Fruit fly (Drosophila melanogaster) whole organism, pupa: ENCODE measurements around the gene Ir7a.

Source experiments
- CG10348 ChIP-seq: fragments of 200-800 bp; sonication (Bioruptor generic); IDR thresholded peaks from 2 replicates; pipeline ENCODE4 v1.3.6; 2022; ENCODE audit warnings: missing biosample characterization, missing genetic modification characterization
- CG12605 ChIP-seq: fragments of 200-800 bp; sonication (Bioruptor generic); IDR thresholded peaks from 2 replicates; pipeline ENCODE4 v1.3.6; 2022; ENCODE audit warnings: missing biosample characterization, missing genetic modification characterization
- CG13204 ChIP-seq: fragments of 200-800 bp; sonication (Bioruptor generic); optimal IDR thresholded peaks from 2 replicates; lab custom pipeline; 2018; ENCODE audit warnings: missing biosample characterization, mild to moderate bottlenecking, missing genetic modification characterization, moderate library complexity
- CG14655 ChIP-seq: fragments of 200-800 bp; sonication (Bioruptor generic); optimal IDR thresholded peaks from 3 replicates; lab custom pipeline; 2017; ENCODE audit warnings: mild to moderate bottlenecking, missing biosample characterization, missing genetic modification reagents, missing genetic modification characterization
- CG15710 ChIP-seq: fragments of 200-800 bp; sonication (Bioruptor generic); optimal IDR thresholded peaks from 2 replicates; lab custom pipeline; 2018; ENCODE audit warnings: missing biosample characterization, mild to moderate bottlenecking, missing genetic modification characterization, moderate library complexity
- CG17806 ChIP-seq: fragments of 200-800 bp; sonication (Bioruptor generic); optimal IDR thresholded peaks from 2 replicates; lab custom pipeline; 2018; ENCODE audit warnings: missing biosample characterization, mild to moderate bottlenecking, missing genetic modification characterization, moderate library complexity
- CG32121 ChIP-seq: fragments of 200-800 bp; sonication (Bioruptor generic); IDR thresholded peaks from 2 replicates; pipeline ENCODE4 v1.3.6; 2022; ENCODE audit warnings: missing biosample characterization, missing genetic modification characterization
- CG34367 ChIP-seq: fragments of 200-800 bp; sonication (Bioruptor generic); optimal IDR thresholded peaks from 2 replicates; lab custom pipeline; 2018; ENCODE audit warnings: missing biosample characterization, mild to moderate bottlenecking, missing genetic modification characterization
- CG4496 ChIP-seq: fragments of 200-800 bp; sonication (Bioruptor generic); IDR thresholded peaks from 3 replicates; pipeline ENCODE4 v1.3.6; 2022; ENCODE audit warnings: missing biosample characterization, missing genetic modification characterization
- CG8159 ChIP-seq: fragments of 200-800 bp; sonication (Bioruptor generic); optimal IDR thresholded peaks from 3 replicates; lab custom pipeline; 2018; ENCODE audit warnings: missing biosample characterization, mild to moderate bottlenecking, missing genetic modification characterization, moderate library complexity
- CG8301 ChIP-seq: fragments of 200-800 bp; sonication (Bioruptor generic); optimal IDR thresholded peaks from 2 replicates; lab custom pipeline; 2018; ENCODE audit warnings: missing biosample characterization, mild to moderate bottlenecking, missing genetic modification characterization
- CG9948 ChIP-seq: fragments of 200-800 bp; sonication (Bioruptor generic); optimal IDR thresholded peaks from 2 replicates; lab custom pipeline; 2018; ENCODE audit warnings: missing biosample characterization, mild to moderate bottlenecking, missing genetic modification characterization, moderate library complexity
- D1 ChIP-seq: fragments of 200-800 bp; sonication (Bioruptor generic); optimal IDR thresholded peaks from 2 replicates; lab custom pipeline; 2018; ENCODE audit warnings: missing biosample characterization, mild to moderate bottlenecking, missing genetic modification characterization, moderate library complexity
- EcR ChIP-seq: fragments of 200-800 bp; sonication (Bioruptor generic); optimal IDR thresholded peaks from 3 replicates; lab custom pipeline; 2019; ENCODE audit warnings: missing biosample characterization, missing genetic modification characterization, mild to moderate bottlenecking, moderate library complexity, missing genetic modification reagents
- Ets98B ChIP-seq: fragments of 200-800 bp; sonication (Bioruptor generic); IDR thresholded peaks from 2 replicates; pipeline ENCODE4 v1.3.6; 2022; ENCODE audit warnings: missing biosample characterization, missing genetic modification characterization
- Pif1A ChIP-seq: fragments of 200-800 bp; sonication (Bioruptor generic); optimal IDR thresholded peaks from 3 replicates; lab custom pipeline; 2016; ENCODE audit warnings: missing biosample characterization, missing genetic modification characterization
- Pif1B ChIP-seq: fragments of 200-800 bp; sonication (Bioruptor generic); optimal IDR thresholded peaks from 3 replicates; lab custom pipeline; 2016; ENCODE audit warnings: missing biosample characterization, missing genetic modification characterization
- Snoo ChIP-seq: fragments of 200-800 bp; sonication (Bioruptor generic); optimal IDR thresholded peaks from 3 replicates; lab custom pipeline; 2017; ENCODE audit warnings: missing biosample characterization, mild to moderate bottlenecking, missing genetic modification characterization, inconsistent platforms
- fd96Ca ChIP-seq: fragments of 200-800 bp; sonication (Bioruptor generic); IDR thresholded peaks from 3 replicates; pipeline ENCODE4 v1.3.6; 2022; ENCODE audit warnings: missing biosample characterization, missing genetic modification characterization
- gl ChIP-seq: fragments of 200-800 bp; sonication (Bioruptor generic); optimal IDR thresholded peaks from 2 replicates; lab custom pipeline; 2018; ENCODE audit warnings: missing biosample characterization, mild to moderate bottlenecking, missing genetic modification characterization
- rn ChIP-seq: fragments of 200-800 bp; sonication (Bioruptor generic); IDR thresholded peaks from 2 replicates; pipeline ENCODE4 v1.3.6; 2022; ENCODE audit warnings: missing biosample characterization, missing genetic modification characterization

Ir7a gene

dm6 chrX:7734131-7734930 is 30.5 kb upstream of the Ir7a start, which contains the start of the genes Pdp and Rab39:
Gene Pdp, minus strand, starts transcription at chrX:7734651.
Gene Rab39, plus strand, starts transcription at chrX:7734923.
- TF ChIP-seq EcR (GFP tag; lab: Kevin White, UChicago) (no peak), CG34367 (peak; percentile 56), CG4496 (GFP tag; lab: Robert Waterston, UW) (peak; percentile 67; the same call in 1 of the 3 replicates), CG9948 (tag; lab: Kevin White, UChicago) (peak; percentile 57), fd96Ca (GFP tag; lab: Robert Waterston, UW) (peak; percentile 81), CG14655 (no peak), CG32121 (GFP tag; lab: Robert Waterston, UW) (peak; percentile 69; the same call in 1 of the 2 replicates), CG12605 (no peak), D1 (no peak), Snoo (peak; percentile 70), Pif1A (GFP tag; lab: Kevin White, UChicago) (peak; percentile 70), gl (no peak), CG15710 (peak; percentile 76), rn (peak; percentile 25; the same call in 1 of the 2 replicates), CG8301 (tag; lab: Kevin White, UChicago) (peak; percentile 45), Pif1B (GFP tag; lab: Kevin White, UChicago) (peak; percentile 43), Ets98B (GFP tag; lab: Robert Waterston, UW) (peak; percentile 68), CG17806 (tag; lab: Kevin White, UChicago) (peak; percentile 33), CG13204 (GFP tag; lab: Kevin White, UChicago) (no peak), CG8159 (tag; lab: Kevin White, UChicago) (peak; percentile 67), CG10348 (GFP tag; lab: Robert Waterston, UW) (peak; percentile 60; the same call in 1 of the 2 replicates)

dm6 chrX:7735262-7735661 is 29.5 kb upstream of the Ir7a start:
- no peak for TF ChIP-seq CG8301 (tag; lab: Kevin White, UChicago)
- no peak for TF ChIP-seq CG32121 (GFP tag; lab: Robert Waterston, UW)
- peak; percentile 9; the same call in 1 of the 2 replicates for TF ChIP-seq CG12605
- TF ChIP-seq Ets98B (GFP tag; lab: Robert Waterston, UW), result no peak
- peak; percentile 33 for TF ChIP-seq CG34367
- 0 out of 3 replicates have a peak, but pooled peaks have one; percentile 19 for TF ChIP-seq CG4496 (GFP tag; lab: Robert Waterston, UW)
- no peak for TF ChIP-seq Snoo
- TF ChIP-seq Pif1B (GFP tag; lab: Kevin White, UChicago), result no peak
- peak; percentile 58 for TF ChIP-seq gl
- peak; percentile 4 for TF ChIP-seq EcR (GFP tag; lab: Kevin White, UChicago)
- TF ChIP-seq D1, result no peak
- TF ChIP-seq CG17806 (tag; lab: Kevin White, UChicago), result no peak
- TF ChIP-seq CG13204 (GFP tag; lab: Kevin White, UChicago), result no peak
- no peak for TF ChIP-seq CG8159 (tag; lab: Kevin White, UChicago)
- TF ChIP-seq fd96Ca (GFP tag; lab: Robert Waterston, UW), result no peak
- TF ChIP-seq Pif1A (GFP tag; lab: Kevin White, UChicago), result no peak
- TF ChIP-seq CG15710, result no peak
- no peak for TF ChIP-seq CG9948 (tag; lab: Kevin White, UChicago)
- no peak for TF ChIP-seq rn
- no peak for TF ChIP-seq CG14655
- no peak for TF ChIP-seq CG10348 (GFP tag; lab: Robert Waterston, UW)

dm6 chrX:7736593-7736992 is 28.2 kb upstream of the Ir7a start, which contains the start of gene Tom40:
Gene Tom40, plus strand, starts transcription at chrX:7736893.
- no peak for TF ChIP-seq CG15710
- no peak for TF ChIP-seq CG8159 (tag; lab: Kevin White, UChicago)
- no peak for TF ChIP-seq CG17806 (tag; lab: Kevin White, UChicago)
- TF ChIP-seq CG32121 (GFP tag; lab: Robert Waterston, UW), result no peak
- TF ChIP-seq Ets98B (GFP tag; lab: Robert Waterston, UW), result no peak
- TF ChIP-seq CG34367, result no peak
- no peak for TF ChIP-seq CG9948 (tag; lab: Kevin White, UChicago)
- no peak for TF ChIP-seq Snoo
- no peak for TF ChIP-seq D1
- TF ChIP-seq CG4496 (GFP tag; lab: Robert Waterston, UW), result no peak
- no peak for TF ChIP-seq fd96Ca (GFP tag; lab: Robert Waterston, UW)
- TF ChIP-seq Pif1A (GFP tag; lab: Kevin White, UChicago), result no peak
- TF ChIP-seq gl, result no peak
- no peak for TF ChIP-seq CG12605
- TF ChIP-seq CG10348 (GFP tag; lab: Robert Waterston, UW), result no peak
- TF ChIP-seq EcR (GFP tag; lab: Kevin White, UChicago), result no peak
- TF ChIP-seq rn, result no peak
- TF ChIP-seq CG14655, result no peak
- TF ChIP-seq CG8301 (tag; lab: Kevin White, UChicago), result no peak
- no peak for TF ChIP-seq Pif1B (GFP tag; lab: Kevin White, UChicago)

dm6 chrX:7737156-7737771 is 27.5 kb upstream of the Ir7a start:
- no peak for TF ChIP-seq CG8301 (tag; lab: Kevin White, UChicago)
- TF ChIP-seq CG17806 (tag; lab: Kevin White, UChicago), result no peak
- no peak for TF ChIP-seq CG14655
- no peak for TF ChIP-seq CG8159 (tag; lab: Kevin White, UChicago)
- no peak for TF ChIP-seq CG34367
- no peak for TF ChIP-seq D1
- TF ChIP-seq CG4496 (GFP tag; lab: Robert Waterston, UW), result no peak
- TF ChIP-seq rn, result no peak
- TF ChIP-seq CG32121 (GFP tag; lab: Robert Waterston, UW), result no peak
- TF ChIP-seq fd96Ca (GFP tag; lab: Robert Waterston, UW), result no peak
- TF ChIP-seq gl, result no peak

dm6 chrX:7744036-7744435 is 20.7 kb upstream of the Ir7a start:
- TF ChIP-seq CG12605, result no peak
- no peak for TF ChIP-seq D1
- TF ChIP-seq CG34367, result no peak
- no peak for TF ChIP-seq fd96Ca (GFP tag; lab: Robert Waterston, UW)
- TF ChIP-seq CG15710, result no peak
- TF ChIP-seq CG9948 (tag; lab: Kevin White, UChicago), result no peak
- TF ChIP-seq CG8301 (tag; lab: Kevin White, UChicago), result no peak
- no peak for TF ChIP-seq CG4496 (GFP tag; lab: Robert Waterston, UW)
- TF ChIP-seq Pif1B (GFP tag; lab: Kevin White, UChicago), result no peak
- TF ChIP-seq gl, result no peak
- no peak for TF ChIP-seq CG32121 (GFP tag; lab: Robert Waterston, UW)
- TF ChIP-seq EcR (GFP tag; lab: Kevin White, UChicago), result no peak
- no peak for TF ChIP-seq rn
- no peak for TF ChIP-seq Pif1A (GFP tag; lab: Kevin White, UChicago)
- no peak for TF ChIP-seq Ets98B (GFP tag; lab: Robert Waterston, UW)
- TF ChIP-seq, all 21 proteins: peak for 0
